Worm (Caenorhabditis elegans) whole organism, L2 larva: ENCODE measurements around the gene his-61.
A peak's percentile ranks its signal among the peaks of the same experiment; 100 is the strongest.

Source experiments
- C34F6.9 ChIP-seq: fragments of 150-350 bp; optimal IDR thresholded peaks from 2 replicates; lab custom pipeline; 2014; ENCODE audit warnings: missing biosample characterization, missing genetic modification characterization
- F13H6.1 ChIP-seq: sonication (generic microtip); optimal IDR thresholded peaks from 2 replicates; lab custom pipeline; 2016; ENCODE audit warnings: missing genetic modification characterization, missing compliant biosample characterization
- R02D3.7 ChIP-seq: fragments of 150-350 bp; optimal IDR thresholded peaks from 2 replicates; lab custom pipeline; 2014; ENCODE audit warnings: missing biosample characterization, missing genetic modification characterization
- Y55F3AM.14 ChIP-seq: fragments of 200-800 bp; sonication (Bioruptor generic); optimal IDR thresholded peaks from 2 replicates; lab custom pipeline; 2018; ENCODE audit warnings: mild to moderate bottlenecking, missing genetic modification characterization, missing compliant biosample characterization
- ZK546.5 ChIP-seq: sonication (generic microtip); optimal IDR thresholded peaks from 2 replicates; lab custom pipeline; 2017; ENCODE audit warnings: missing biosample characterization, missing genetic modification characterization
- alr-1 ChIP-seq: fragments of 150-350 bp; optimal IDR thresholded peaks from 2 replicates; lab custom pipeline; 2014; ENCODE audit warnings: missing biosample characterization, missing genetic modification characterization
- aly-2 ChIP-seq: fragments of 150-350 bp; optimal IDR thresholded peaks from 2 replicates; lab custom pipeline; 2014; ENCODE audit warnings: missing biosample characterization, missing genetic modification characterization
- ama-1 ChIP-seq: fragments of 150-350 bp; optimal IDR thresholded peaks from 2 replicates; lab custom pipeline; 2018; ENCODE audit warnings: inconsistent platforms
- ceh-16 ChIP-seq: fragments of 150-350 bp; optimal IDR thresholded peaks from 2 replicates; lab custom pipeline; 2014; ENCODE audit warnings: missing biosample characterization, missing genetic modification characterization
- ceh-82 ChIP-seq: fragments of 150-350 bp; optimal IDR thresholded peaks from 2 replicates; lab custom pipeline; 2014; ENCODE audit warnings: missing biosample characterization, missing genetic modification characterization
- crh-2 ChIP-seq: sonication (generic microtip); optimal IDR thresholded peaks from 2 replicates; lab custom pipeline; 2017; ENCODE audit warnings: missing biosample characterization, missing genetic modification characterization
- dmd-4 ChIP-seq: sonication (generic microtip); optimal IDR thresholded peaks from 2 replicates; lab custom pipeline; 2017; ENCODE audit warnings: missing biosample characterization, missing genetic modification characterization
- egl-27 ChIP-seq: sonication (generic microtip); optimal IDR thresholded peaks from 3 replicates; lab custom pipeline; 2017; ENCODE audit warnings: missing biosample characterization, missing genetic modification reagents, missing genetic modification characterization
- fos-1 ChIP-seq: fragments of 150-350 bp; optimal IDR thresholded peaks from 2 replicates; lab custom pipeline; 2014; ENCODE audit warnings: missing biosample characterization, missing genetic modification characterization
- gmeb-1 ChIP-seq: fragments of 150-350 bp; optimal IDR thresholded peaks from 2 replicates; lab custom pipeline; 2014; ENCODE audit warnings: missing biosample characterization, missing genetic modification characterization
- lin-13 ChIP-seq: fragments of 150-350 bp; optimal IDR thresholded peaks from 2 replicates; lab custom pipeline; 2014; ENCODE audit warnings: missing biosample characterization, missing genetic modification reagents, missing genetic modification characterization
- lsy-2 ChIP-seq, 2 experiments: fragments of 150-350 bp in 1 of 2; sonication (generic microtip) in 1 of 2; optimal IDR thresholded peaks; 2 replicates each; lab custom pipeline; 2014 to 2017; ENCODE audit warnings: missing biosample characterization in 2 of 2, missing genetic modification characterization in 2 of 2
- mab-5 ChIP-seq: fragments of 150-350 bp; optimal IDR thresholded peaks from 2 replicates; lab custom pipeline; 2014; ENCODE audit warnings: missing biosample characterization, missing genetic modification characterization
- mbf-1 ChIP-seq: sonication (generic microtip); optimal IDR thresholded peaks from 2 replicates; lab custom pipeline; 2017; ENCODE audit warnings: missing biosample characterization, missing genetic modification characterization
- nhr-11 ChIP-seq: fragments of 150-350 bp; optimal IDR thresholded peaks from 2 replicates; lab custom pipeline; 2014; ENCODE audit warnings: missing biosample characterization, missing genetic modification characterization
- nhr-12 ChIP-seq: fragments of 150-350 bp; optimal IDR thresholded peaks from 2 replicates; lab custom pipeline; 2014; ENCODE audit warnings: missing biosample characterization, missing genetic modification characterization
- nhr-129 ChIP-seq: fragments of 150-350 bp; optimal IDR thresholded peaks from 2 replicates; lab custom pipeline; 2014; ENCODE audit warnings: missing biosample characterization, missing genetic modification characterization
- nhr-21 ChIP-seq: fragments of 150-350 bp; optimal IDR thresholded peaks from 2 replicates; lab custom pipeline; 2014; ENCODE audit warnings: missing biosample characterization, missing genetic modification characterization
- nhr-25 ChIP-seq: fragments of 150-350 bp; sonication (generic microtip); optimal IDR thresholded peaks from 3 replicates; lab custom pipeline; 2014; ENCODE audit warnings: missing biosample characterization, missing genetic modification characterization
- nhr-6 ChIP-seq: fragments of 150-350 bp; optimal IDR thresholded peaks from 2 replicates; lab custom pipeline; 2014; ENCODE audit warnings: missing biosample characterization, missing genetic modification characterization
- nhr-77 ChIP-seq: fragments of 150-350 bp; optimal IDR thresholded peaks from 2 replicates; lab custom pipeline; 2014; ENCODE audit warnings: missing biosample characterization, missing genetic modification characterization
- peb-1 ChIP-seq: fragments of 150-350 bp; optimal IDR thresholded peaks from 2 replicates; lab custom pipeline; 2014; ENCODE audit warnings: missing biosample characterization, missing genetic modification characterization
- skn-1 ChIP-seq: sonication (generic microtip); optimal IDR thresholded peaks from 2 replicates; lab custom pipeline; 2017; ENCODE audit warnings: missing biosample characterization, missing genetic modification characterization
- sma-3 ChIP-seq: sonication (generic microtip); optimal IDR thresholded peaks from 2 replicates; lab custom pipeline; 2016; ENCODE audit warnings: missing genetic modification reagents, missing genetic modification characterization, missing compliant biosample characterization
- sma-9 ChIP-seq, 2 experiments: fragments of 150-350 bp in 1 of 2; sonication (generic microtip) in 1 of 2; optimal IDR thresholded peaks; 2 replicates each; lab custom pipeline; 2014 to 2016; ENCODE audit warnings: missing genetic modification characterization in 2 of 2, mild to moderate bottlenecking in 1 of 2, missing biosample characterization in 1 of 2, missing compliant biosample characterization in 1 of 2, missing genetic modification reagents in 1 of 2, moderate library complexity in 1 of 2
- unc-39 ChIP-seq: fragments of 150-350 bp; optimal IDR thresholded peaks from 2 replicates; lab custom pipeline; 2014; ENCODE audit warnings: missing biosample characterization, missing genetic modification characterization
- unc-55 ChIP-seq: fragments of 150-350 bp; sonication (generic microtip); optimal IDR thresholded peaks from 3 replicates; lab custom pipeline; 2014; ENCODE audit warnings: missing biosample characterization, missing genetic modification reagents, missing genetic modification characterization
- unc-62 ChIP-seq: fragments of 150-350 bp; optimal IDR thresholded peaks from 2 replicates; lab custom pipeline; 2014; ENCODE audit warnings: missing biosample characterization, missing genetic modification reagents, missing genetic modification characterization
- zag-1 ChIP-seq: fragments of 150-350 bp; optimal IDR thresholded peaks from 2 replicates; lab custom pipeline; 2014; ENCODE audit warnings: missing biosample characterization, missing genetic modification characterization
- ztf-11 ChIP-seq: sonication (generic microtip); optimal IDR thresholded peaks from 2 replicates; lab custom pipeline; 2017; ENCODE audit warnings: missing biosample characterization, missing genetic modification characterization

Gene his-61

ce11 chrIV:7486201-7486947 is at the start of gene his-61, which contains the start of gene his-62:
Gene his-61 (minus strand): TSS chrIV:7486217.
Gene his-62 (plus strand): TSS chrIV:7486545.
- TF ChIP-seq nhr-11 (tag; lab: Kevin White, UChicago) (no peak), unc-55 (GFP tag; lab: Kevin White, UChicago) (peak; percentile 49), ztf-11 (tag; lab: Kevin White, UChicago) (no peak), sma-3 (GFP tag; lab: Kevin White, UChicago) (peak; percentile 52), R02D3.7 (tag; lab: Kevin White, UChicago) (no peak), nhr-25 (tag; lab: Kevin White, UChicago) (peak; percentile 80), C34F6.9 (tag; lab: Kevin White, UChicago) (peak; percentile 56), alr-1 (tag; lab: Kevin White, UChicago) (no peak), crh-2 (peak; percentile 81), aly-2 (no peak), fos-1 (tag; lab: Kevin White, UChicago) (peak; percentile 52), lin-13 (GFP tag; lab: Kevin White, UChicago) (peak; percentile 74), zag-1 (tag; lab: Kevin White, UChicago) (peak; percentile 61), ceh-16 (tag; lab: Kevin White, UChicago) (peak; percentile 51), nhr-12 (tag; lab: Kevin White, UChicago) (no peak), nhr-129 (tag; lab: Kevin White, UChicago) (peak; percentile 24), dmd-4 (tag; lab: Kevin White, UChicago) (no peak), lsy-2 (tag; optimal IDR thresholded peaks at IDR 0.05; lab: Kevin White, UChicago) (peak; percentile 2 to 65), sma-9 (GFP tag; optimal IDR thresholded peaks at IDR 0.05; lab: Kevin White, UChicago) (peak; percentile 89), sma-9 (tag; optimal IDR thresholded peaks at IDR 0.05; lab: Kevin White, UChicago) (no peak), mab-5 (tag; lab: Kevin White, UChicago) (peak; percentile 71), nhr-6 (tag; lab: Kevin White, UChicago) (no peak), nhr-77 (tag; lab: Kevin White, UChicago) (no peak), F13H6.1 (tag; lab: Kevin White, UChicago) (peak; percentile 73)
- TF ChIP-seq, all 48 proteins: peak for 14

- no peak for TF ChIP-seq ZK546.5 (tag; lab: Kevin White, UChicago)
- no peak for TF ChIP-seq skn-1 (tag; lab: Kevin White, UChicago)
- TF ChIP-seq ama-1 (lab: Kevin White, UChicago): no peak
These were observed 46.3 kb upstream of the his-61 start, which contains the start of gene R05G6.1 for ce11 chrIV:7532360-7532759. Gene R05G6.1 (plus strand): TSS chrIV:7532660.

ce11 chrIV:7530226-7531070 is 44.4 kb upstream of the his-61 start:
- TF ChIP-seq gmeb-1 (no peak), fos-1 (tag; lab: Kevin White, UChicago) (peak; percentile 34)

ce11 chrIV:7523744-7524143 is 37.7 kb upstream of the his-61 start:
- TF ChIP-seq mbf-1 (tag; lab: Kevin White, UChicago) (no peak), skn-1 (tag; lab: Kevin White, UChicago) (no peak), nhr-77 (tag; lab: Kevin White, UChicago) (no peak), ceh-82 (tag; lab: Kevin White, UChicago) (no peak), dmd-4 (tag; lab: Kevin White, UChicago) (no peak), Y55F3AM.14 (GFP tag; lab: Kevin White, UChicago) (no peak), fos-1 (tag; lab: Kevin White, UChicago) (no peak), R02D3.7 (tag; lab: Kevin White, UChicago) (no peak), F13H6.1 (tag; lab: Kevin White, UChicago) (no peak), peb-1 (tag; lab: Kevin White, UChicago) (no peak), egl-27 (tag; lab: Kevin White, UChicago) (no peak), unc-62 (GFP tag; lab: Kevin White, UChicago) (no peak), ZK546.5 (tag; lab: Kevin White, UChicago) (no peak), unc-55 (GFP tag; lab: Kevin White, UChicago) (no peak), unc-39 (no peak), nhr-21 (tag; lab: Kevin White, UChicago) (no peak), lin-13 (GFP tag; lab: Kevin White, UChicago) (no peak)
